Fruit fly (Drosophila melanogaster) whole organism, prepupa: Measurements from ENCODE around the gene Flacc.

Experiments used
- CG10631 ChIP-seq: fragments of 200-800 bp; sonication (Bioruptor generic); optimal IDR thresholded peaks from 2 replicates; lab custom pipeline; 2016; ENCODE audit warnings: missing biosample characterization, missing genetic modification characterization
- CG10669 ChIP-seq: fragments of 200-800 bp; sonication (Bioruptor generic); optimal IDR thresholded peaks from 3 replicates; lab custom pipeline; 2018; ENCODE audit warnings: missing biosample characterization, mild to moderate bottlenecking, missing genetic modification characterization, moderate library complexity
- CG11294 ChIP-seq: fragments of 200-800 bp; sonication (Bioruptor generic); IDR thresholded peaks from 2 replicates; pipeline ENCODE4 v1.3.6; 2022; ENCODE audit warnings: missing biosample characterization, missing genetic modification characterization
- CG11762 ChIP-seq: fragments of 200-800 bp; sonication (Bioruptor generic); optimal IDR thresholded peaks from 3 replicates; lab custom pipeline; 2016; ENCODE audit warnings: missing biosample characterization, missing genetic modification characterization; ENCODE audit not compliant: insufficient read depth
- CG11902 ChIP-seq: fragments of 200-800 bp; sonication (Bioruptor generic); optimal IDR thresholded peaks from 3 replicates; lab custom pipeline; 2016; ENCODE audit warnings: missing biosample characterization, missing genetic modification characterization
- CG1621 ChIP-seq: fragments of 200-800 bp; sonication (Bioruptor generic); optimal IDR thresholded peaks from 3 replicates; lab custom pipeline; 2018; ENCODE audit warnings: missing biosample characterization, mild to moderate bottlenecking, missing genetic modification characterization
- CG3032 ChIP-seq: fragments of 200-800 bp; optimal IDR thresholded peaks from 2 replicates; lab custom pipeline; 2019; ENCODE audit warnings: missing biosample characterization, mild to moderate bottlenecking, missing genetic modification characterization, moderate library complexity
- CG32006 ChIP-seq: fragments of 200-800 bp; sonication (Bioruptor generic); optimal IDR thresholded peaks from 3 replicates; lab custom pipeline; 2017; ENCODE audit warnings: missing biosample characterization, mild to moderate bottlenecking, missing genetic modification characterization
- CG6792 ChIP-seq: fragments of 200-800 bp; sonication (Bioruptor generic); optimal IDR thresholded peaks from 3 replicates; lab custom pipeline; 2016; ENCODE audit warnings: missing biosample characterization, missing genetic modification characterization
- CG6808 ChIP-seq: fragments of 200-800 bp; sonication (Bioruptor generic); optimal IDR thresholded peaks from 3 replicates; lab custom pipeline; 2017; ENCODE audit warnings: missing biosample characterization, missing genetic modification characterization, mild to moderate bottlenecking, moderate library complexity, missing genetic modification reagents
- CG6854 ChIP-seq: fragments of 200-800 bp; sonication (Bioruptor generic); optimal IDR thresholded peaks from 2 replicates; lab custom pipeline; 2017; ENCODE audit warnings: missing biosample characterization, mild to moderate bottlenecking, missing genetic modification characterization
- CG7368 ChIP-seq: fragments of 200-800 bp; sonication (Bioruptor generic); optimal IDR thresholded peaks from 3 replicates; lab custom pipeline; 2016; ENCODE audit warnings: missing biosample characterization, missing genetic modification characterization
- CG8119 ChIP-seq: fragments of 200-800 bp; sonication (Bioruptor generic); IDR thresholded peaks from 3 replicates; pipeline ENCODE4 v1.3.6; 2022; ENCODE audit warnings: missing biosample characterization, missing genetic modification characterization
- CG8632 ChIP-seq: fragments of 200-800 bp; sonication (Bioruptor generic); optimal IDR thresholded peaks from 3 replicates; lab custom pipeline; 2016; ENCODE audit warnings: missing biosample characterization, missing genetic modification characterization
- CG9139 ChIP-seq: fragments of 200-800 bp; sonication (Bioruptor generic); optimal IDR thresholded peaks from 3 replicates; lab custom pipeline; 2017; ENCODE audit warnings: missing biosample characterization, mild to moderate bottlenecking, missing genetic modification characterization
- Eip75B ChIP-seq: fragments of 200-800 bp; sonication (Bioruptor generic); optimal IDR thresholded peaks from 3 replicates; lab custom pipeline; 2016; ENCODE audit warnings: missing biosample characterization, missing genetic modification characterization
- Eip78C ChIP-seq: fragments of 200-800 bp; sonication (Bioruptor generic); peaks from one replicate; lab custom pipeline; 2016; ENCODE audit warnings: missing biosample characterization, missing genetic modification characterization
- Eip93F ChIP-seq: fragments of 200-800 bp; sonication (Bioruptor generic); optimal IDR thresholded peaks from 2 replicates; lab custom pipeline; 2016; ENCODE audit warnings: missing biosample characterization, mild to moderate bottlenecking, missing genetic modification characterization
- Ets21C ChIP-seq: fragments of 200-800 bp; sonication (Bioruptor generic); optimal IDR thresholded peaks from 3 replicates; lab custom pipeline; 2016; ENCODE audit warnings: missing biosample characterization, missing genetic modification characterization
- Ets96B ChIP-seq: fragments of 200-800 bp; optimal IDR thresholded peaks from 2 replicates; lab custom pipeline; 2019; ENCODE audit warnings: missing biosample characterization, mild to moderate bottlenecking, missing genetic modification characterization, moderate library complexity
- Gug ChIP-seq: fragments of 200-800 bp; sonication (Bioruptor generic); IDR thresholded peaks from 2 replicates; pipeline ENCODE4 v1.3.6; 2022; ENCODE audit warnings: missing biosample characterization, missing genetic modification characterization
- Hr39 ChIP-seq: fragments of 200-800 bp; sonication (Bioruptor generic); optimal IDR thresholded peaks from 2 replicates; lab custom pipeline; 2016; ENCODE audit warnings: missing biosample characterization, missing genetic modification characterization
- Met ChIP-seq: fragments of 200-800 bp; sonication (Bioruptor generic); optimal IDR thresholded peaks from 3 replicates; lab custom pipeline; 2016; ENCODE audit warnings: missing biosample characterization, missing genetic modification characterization
- OdsH ChIP-seq: fragments of 200-800 bp; sonication (Bioruptor generic); optimal IDR thresholded peaks from 3 replicates; lab custom pipeline; 2016; ENCODE audit warnings: missing biosample characterization, missing genetic modification characterization
- Sox15 ChIP-seq: fragments of 200-800 bp; sonication (Bioruptor generic); optimal IDR thresholded peaks from 3 replicates; lab custom pipeline; 2016; ENCODE audit warnings: missing biosample characterization, missing genetic modification characterization
- cyc ChIP-seq: fragments of 200-800 bp; sonication (Bioruptor generic); optimal IDR thresholded peaks from 3 replicates; lab custom pipeline; 2016; ENCODE audit warnings: missing biosample characterization, missing genetic modification characterization
- dsx ChIP-seq: fragments of 200-800 bp; optimal IDR thresholded peaks from 3 replicates; lab custom pipeline; 2019; ENCODE audit warnings: missing biosample characterization, mild to moderate bottlenecking, missing genetic modification characterization, moderate library complexity; ENCODE audit not compliant: poor library complexity, severe bottlenecking
- eg ChIP-seq: fragments of 200-800 bp; sonication (Bioruptor generic); IDR thresholded peaks from 3 replicates; pipeline ENCODE4 v1.3.6; 2022; ENCODE audit warnings: missing biosample characterization, missing genetic modification characterization
- esn ChIP-seq: fragments of 200-800 bp; sonication (Bioruptor generic); optimal IDR thresholded peaks from 2 replicates; lab custom pipeline; 2016; ENCODE audit warnings: missing biosample characterization, mild to moderate bottlenecking, missing genetic modification characterization, moderate library complexity
- fd59A ChIP-seq: fragments of 200-800 bp; sonication (Bioruptor generic); optimal IDR thresholded peaks from 2 replicates; lab custom pipeline; 2017; ENCODE audit warnings: missing biosample characterization, mild to moderate bottlenecking, missing genetic modification characterization, missing genetic modification reagents
- lz ChIP-seq: fragments of 200-800 bp; sonication (Bioruptor generic); optimal IDR thresholded peaks from 3 replicates; lab custom pipeline; 2016; ENCODE audit warnings: missing biosample characterization, missing genetic modification characterization
- net ChIP-seq: fragments of 200-800 bp; sonication (Bioruptor generic); optimal IDR thresholded peaks from 3 replicates; lab custom pipeline; 2016; ENCODE audit warnings: missing biosample characterization, missing genetic modification characterization
- pdm3 ChIP-seq: fragments of 200-800 bp; sonication (Bioruptor generic); optimal IDR thresholded peaks from 3 replicates; lab custom pipeline; 2016; ENCODE audit warnings: missing biosample characterization, missing genetic modification characterization
- salr ChIP-seq, 2 experiments: fragments of 200-800 bp; sonication (Bioruptor generic); optimal IDR thresholded peaks; 3 replicates each; lab custom pipeline; 2016 to 2018; ENCODE audit warnings: missing biosample characterization in 2 of 2, missing genetic modification characterization in 2 of 2, mild to moderate bottlenecking in 1 of 2
- spab ChIP-seq: fragments of 200-800 bp; sonication (Bioruptor generic); optimal IDR thresholded peaks from 2 replicates; lab custom pipeline; 2017; ENCODE audit warnings: missing biosample characterization, mild to moderate bottlenecking, missing genetic modification characterization, missing genetic modification reagents
- ss ChIP-seq, 2 experiments: fragments of 200-800 bp; sonication (Bioruptor generic); optimal IDR thresholded peaks; 2 replicates in 1 of 2; 3 replicates in 1 of 2; lab custom pipeline; 2017 to 2018; ENCODE audit warnings: mild to moderate bottlenecking in 2 of 2, missing biosample characterization in 2 of 2, missing genetic modification characterization in 2 of 2, moderate library complexity in 1 of 2
- svp ChIP-seq: fragments of 200-800 bp; sonication (Bioruptor generic); peaks from one replicate; lab custom pipeline; 2016; ENCODE audit warnings: missing biosample characterization, missing genetic modification characterization
- vri ChIP-seq: fragments of 200-800 bp; sonication (Bioruptor generic); optimal IDR thresholded peaks from 3 replicates; lab custom pipeline; 2016; ENCODE audit warnings: missing biosample characterization, mild to moderate bottlenecking, missing genetic modification characterization

Flacc gene

dm6 chrX:18914177-18914576 is 20.7 kb upstream of the Flacc start (continued):
- TF ChIP-seq CG8119 (GFP tag; lab: Robert Waterston, UW) (no peak), dsx (GFP tag; lab: Kevin White, UChicago) (peak; percentile 12), CG9139 (no peak), svp (GFP tag; lab: Kevin White, UChicago) (peak; percentile 77), CG6854 (GFP tag; lab: Kevin White, UChicago) (no peak), vri (GFP tag; lab: Kevin White, UChicago) (no peak), CG10669 (peak; percentile 33)

DNA sequence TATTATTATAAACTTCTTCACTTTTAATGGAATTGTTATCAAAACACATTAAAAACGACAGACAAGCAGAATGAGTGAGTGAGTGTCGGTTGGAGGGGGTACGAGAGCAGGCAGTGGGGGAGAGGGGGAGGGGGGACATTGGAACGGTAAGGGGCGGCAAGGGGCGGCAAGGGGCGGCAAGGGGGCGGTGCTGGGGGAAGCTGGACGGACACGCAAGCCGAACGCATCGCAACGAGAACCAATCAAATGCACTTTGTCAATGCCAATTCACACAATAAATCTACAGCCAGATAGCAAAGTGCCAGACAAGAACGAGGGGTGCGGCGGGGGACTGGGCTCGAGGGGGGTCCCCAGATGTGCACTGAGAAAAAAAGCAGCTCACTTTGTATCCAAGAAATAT is 20.3 kb upstream of the Flacc start:
- TF ChIP-seq ss (GFP tag; optimal IDR thresholded peaks at IDR 0.05; lab: Kevin White, UChicago): peak in 1 of 2 experiments; percentile 72
- no peak for TF ChIP-seq CG11762 (GFP tag; lab: Kevin White, UChicago)

DNA sequence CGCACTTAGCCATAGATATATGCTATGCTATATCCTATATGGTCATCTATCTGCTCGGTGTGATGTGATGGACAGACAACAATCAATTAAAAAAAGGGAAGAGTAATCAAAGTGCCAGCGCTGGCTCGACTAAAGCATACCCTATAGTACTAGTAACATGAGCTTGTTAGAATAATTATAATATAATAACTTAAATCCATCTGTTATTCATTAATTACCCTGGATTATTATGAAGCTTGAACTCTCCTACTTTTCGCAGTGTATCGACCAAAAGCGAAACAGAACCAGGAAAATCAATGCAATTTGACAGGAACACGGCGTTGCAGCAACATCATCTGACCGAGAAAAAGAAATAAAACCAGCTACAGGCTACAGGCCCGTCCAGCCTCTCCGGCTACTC is 19.9 kb upstream of the Flacc start:
- TF ChIP-seq svp (GFP tag; lab: Kevin White, UChicago): peak; percentile 56
- peak; percentile 12 for TF ChIP-seq Ets96B (tag; lab: Kevin White, UChicago)
- TF ChIP-seq CG10669: no peak
- no peak for TF ChIP-seq CG8119 (GFP tag; lab: Robert Waterston, UW)
- no peak for TF ChIP-seq fd59A (GFP tag; lab: Kevin White, UChicago)
- TF ChIP-seq CG3032: peak; percentile 5
- TF ChIP-seq CG6808 (GFP tag; lab: Kevin White, UChicago): no peak
- TF ChIP-seq Eip75B (GFP tag; lab: Kevin White, UChicago): no peak
- TF ChIP-seq OdsH: no peak
- peak; percentile 57 for TF ChIP-seq Eip78C (GFP tag; lab: Kevin White, UChicago)

dm6 chrX:18910827-18911226 is 17.4 kb upstream of the Flacc start:
- TF ChIP-seq lz (GFP tag; lab: Kevin White, UChicago) (no peak), Met (GFP tag; lab: Kevin White, UChicago) (no peak), CG7368 (GFP tag; lab: Kevin White, UChicago) (no peak), Eip78C (GFP tag; lab: Kevin White, UChicago) (no peak), salr (GFP tag; optimal IDR thresholded peaks at IDR 0.05; lab: Kevin White, UChicago) (no peak), Gug (no peak), CG11294 (GFP tag; lab: Robert Waterston, UW) (no peak), eg (no peak), Ets96B (tag; lab: Kevin White, UChicago) (no peak), esn (GFP tag; lab: Kevin White, UChicago) (no peak), net (GFP tag; lab: Kevin White, UChicago) (no peak), Eip93F (GFP tag; lab: Kevin White, UChicago) (no peak), vri (GFP tag; lab: Kevin White, UChicago) (no peak), spab (no peak), CG11902 (GFP tag; lab: Kevin White, UChicago) (no peak), CG8632 (GFP tag; lab: Kevin White, UChicago) (no peak), cyc (GFP tag; lab: Kevin White, UChicago) (no peak)
- TF ChIP-seq, all 60 proteins: peak for 0

- TF ChIP-seq Eip78C (GFP tag; lab: Kevin White, UChicago): no peak
- TF ChIP-seq CG6808 (GFP tag; lab: Kevin White, UChicago): no peak
- no peak for TF ChIP-seq CG1621 (tag; lab: Kevin White, UChicago)
- no peak for TF ChIP-seq CG10631 (GFP tag; lab: Kevin White, UChicago)
- no peak for TF ChIP-seq salr (GFP tag; optimal IDR thresholded peaks at IDR 0.05; lab: Kevin White, UChicago)
- no peak for TF ChIP-seq Sox15 (GFP tag; lab: Kevin White, UChicago)
- TF ChIP-seq CG7368 (GFP tag; lab: Kevin White, UChicago): no peak
- no peak for TF ChIP-seq CG6792 (GFP tag; lab: Kevin White, UChicago)
- no peak for TF ChIP-seq pdm3 (GFP tag; lab: Kevin White, UChicago)
- no peak for TF ChIP-seq CG32006 (GFP tag; lab: Kevin White, UChicago)
- no peak for TF ChIP-seq eg
- no peak for TF ChIP-seq Hr39 (GFP tag; lab: Kevin White, UChicago)
- TF ChIP-seq Ets96B (tag; lab: Kevin White, UChicago): no peak
- no peak for TF ChIP-seq CG6854 (GFP tag; lab: Kevin White, UChicago)
- TF ChIP-seq Ets21C: no peak
- no peak for TF ChIP-seq fd59A (GFP tag; lab: Kevin White, UChicago)
These were observed 11.7 kb upstream of the Flacc start for dm6 chrX:18905152-18905551.
